4 fruit fly cellular contexts compared by ENCODE assay signal in genomic region chr3R:7645909-7646609, dm6.
A peak's percentile ranks its signal among the peaks of the same experiment; 100 is the strongest.
TF ChIP-seq lines count a peak whose summit lies in the region.

No protein-coding gene starts in this region.

- TF ChIP-seq CTCF in whole organism, embryonic (GFP tag; optimal IDR thresholded peaks at IDR 0.05; lab: Kevin White, UChicago), result no peak

TF ChIP-seq in whole organism, embryonic, 481 proteins besides CTCF, POLR2A, EP300 and RAD21 (continues in another document):
- TF ChIP-seq jing (GFP tag; optimal IDR thresholded peaks at IDR 0.05; lab: Kevin White, UChicago) (no peak), klu (GFP tag; IDR thresholded peaks at IDR 0.05; lab: Robert Waterston, UW) (no peak), tio (GFP tag; optimal IDR thresholded peaks at IDR 0.05; lab: Kevin White, UChicago) (peak; percentile 10), ara (GFP tag; IDR thresholded peaks at IDR 0.05; lab: Robert Waterston, UW) (no peak), zfh1 (GFP tag; IDR thresholded peaks at IDR 0.05; lab: Robert Waterston, UW) (no peak), CG2678 (tag; optimal IDR thresholded peaks at IDR 0.05; lab: Kevin White, UChicago) (peak; percentile 63), CoRest (tag; optimal IDR thresholded peaks at IDR 0.05; lab: Kevin White, UChicago) (peak; percentile 37), z (GFP tag; IDR thresholded peaks at IDR 0.05; lab: Robert Waterston, UW) (no peak), CG6654 (GFP tag; optimal IDR thresholded peaks at IDR 0.05; lab: Kevin White, UChicago) (no peak), Blimp-1 (GFP tag; optimal IDR thresholded peaks at IDR 0.05; lab: Kevin White, UChicago) (peak; percentile 50), Asciz (GFP tag; optimal IDR thresholded peaks at IDR 0.05; lab: Kevin White, UChicago) (no peak), CG17829 (tag; optimal IDR thresholded peaks at IDR 0.05; lab: Kevin White, UChicago) (peak; percentile 57), CG15479 (GFP tag; optimal IDR thresholded peaks at IDR 0.05; lab: Kevin White, UChicago) (no peak), CG6254 (GFP tag; optimal IDR thresholded peaks at IDR 0.05; lab: Kevin White, UChicago) (peak; percentile 8), CG33557 (GFP tag; optimal IDR thresholded peaks at IDR 0.05; lab: Kevin White, UChicago) (peak; percentile 35), Dll (GFP tag; IDR thresholded peaks at IDR 0.05; lab: Robert Waterston, UW; ENCODE audit: partially characterized antibody) (no peak), Elba2 (GFP tag; optimal IDR thresholded peaks at IDR 0.05; lab: Kevin White, UChicago) (no peak), CG33213 (GFP tag; optimal IDR thresholded peaks at IDR 0.05; lab: Kevin White, UChicago) (no peak), fd64A (GFP tag; optimal IDR thresholded peaks at IDR 0.05; lab: Kevin White, UChicago) (no peak), Sox102F (GFP tag; optimal IDR thresholded peaks at IDR 0.05; lab: Kevin White, UChicago) (no peak), CG7556 (GFP tag; optimal IDR thresholded peaks at IDR 0.05; lab: Kevin White, UChicago) (peak; percentile 60), NfI (GFP tag; optimal IDR thresholded peaks at IDR 0.05; lab: Kevin White, UChicago) (no peak), eyg (GFP tag; optimal IDR thresholded peaks at IDR 0.05; lab: Kevin White, UChicago) (no peak)

TF ChIP-seq in whole organism, prepupa, 60 proteins besides CTCF, POLR2A, EP300 and RAD21 (continues in another document):
- no peak for TF ChIP-seq fd85E (GFP tag; optimal IDR thresholded peaks at IDR 0.05; lab: Kevin White, UChicago)
- peak; percentile 13 for TF ChIP-seq Smox (GFP tag; optimal IDR thresholded peaks at IDR 0.05; lab: Kevin White, UChicago)
- peak; percentile 18 for TF ChIP-seq CG6792 (GFP tag; optimal IDR thresholded peaks at IDR 0.05; lab: Kevin White, UChicago)
- TF ChIP-seq lz (GFP tag; optimal IDR thresholded peaks at IDR 0.05; lab: Kevin White, UChicago), result peak; percentile 1
- peak; percentile 43 for TF ChIP-seq pdm3 (GFP tag; optimal IDR thresholded peaks at IDR 0.05; lab: Kevin White, UChicago)
- TF ChIP-seq Ets96B (tag; optimal IDR thresholded peaks at IDR 0.05; lab: Kevin White, UChicago), result peak; percentile 71
- TF ChIP-seq CG16779 (tag; optimal IDR thresholded peaks at IDR 0.05; lab: Kevin White, UChicago), result peak; percentile 44
- TF ChIP-seq Sox102F (GFP tag; optimal IDR thresholded peaks at IDR 0.05; lab: Kevin White, UChicago), result no peak
- TF ChIP-seq CG4318 (GFP tag; optimal IDR thresholded peaks at IDR 0.05; lab: Kevin White, UChicago), result peak; percentile 11
- peak; percentile 12 for TF ChIP-seq topi (GFP tag; optimal IDR thresholded peaks at IDR 0.05; lab: Kevin White, UChicago)
- peak; percentile 15 for TF ChIP-seq Sox14 (GFP tag; optimal IDR thresholded peaks at IDR 0.05; lab: Kevin White, UChicago)
- TF ChIP-seq CG8632 (GFP tag; optimal IDR thresholded peaks at IDR 0.05; lab: Kevin White, UChicago), result peak; percentile 21
- peak; percentile 55 for TF ChIP-seq CG3919 (GFP tag; optimal IDR thresholded peaks at IDR 0.05; lab: Kevin White, UChicago)
- TF ChIP-seq fd59A (GFP tag; optimal IDR thresholded peaks at IDR 0.05; lab: Kevin White, UChicago), result peak; percentile 39
- peak; percentile 59 for TF ChIP-seq CG32006 (GFP tag; optimal IDR thresholded peaks at IDR 0.05; lab: Kevin White, UChicago)
- peak; percentile 65 for TF ChIP-seq CG10631 (GFP tag; optimal IDR thresholded peaks at IDR 0.05; lab: Kevin White, UChicago)
- no peak for TF ChIP-seq Met (GFP tag; optimal IDR thresholded peaks at IDR 0.05; lab: Kevin White, UChicago)
- TF ChIP-seq spab (GFP tag; optimal IDR thresholded peaks at IDR 0.05; lab: Kevin White, UChicago), result peak; percentile 69
- peak in 1 of 2 experiments; percentile 57 for TF ChIP-seq ss (GFP tag; optimal IDR thresholded peaks at IDR 0.05; lab: Kevin White, UChicago)
- peak; percentile 27 for TF ChIP-seq CG11762 (GFP tag; optimal IDR thresholded peaks at IDR 0.05; lab: Kevin White, UChicago; ENCODE audit: insufficient read depth)
- TF ChIP-seq CG8319 (GFP tag; optimal IDR thresholded peaks at IDR 0.05; lab: Kevin White, UChicago), result peak; percentile 19
- TF ChIP-seq OdsH (GFP tag; optimal IDR thresholded peaks at IDR 0.05; lab: Kevin White, UChicago), result peak; percentile 31
- peak; percentile 85 for TF ChIP-seq Eip78C (GFP tag; lab: Kevin White, UChicago)
- peak; percentile 48 for TF ChIP-seq Hr4 (GFP tag; optimal IDR thresholded peaks at IDR 0.05; lab: Kevin White, UChicago)

TF ChIP-seq in whole organism, pupa, 21 proteins besides CTCF, POLR2A, EP300 and RAD21:
- peak; percentile 71 for TF ChIP-seq CG8301 (tag; optimal IDR thresholded peaks at IDR 0.05; lab: Kevin White, UChicago)
- peak; percentile 0 for TF ChIP-seq CG13204 (GFP tag; optimal IDR thresholded peaks at IDR 0.05; lab: Kevin White, UChicago)
- no peak for TF ChIP-seq rn (GFP tag; IDR thresholded peaks at IDR 0.05; lab: Robert Waterston, UW)
- TF ChIP-seq CG15710 (tag; optimal IDR thresholded peaks at IDR 0.05; lab: Kevin White, UChicago), result peak; percentile 55
- no peak for TF ChIP-seq CG10348 (GFP tag; IDR thresholded peaks at IDR 0.05; lab: Robert Waterston, UW)
- TF ChIP-seq Pif1B (GFP tag; optimal IDR thresholded peaks at IDR 0.05; lab: Kevin White, UChicago), result no peak
- peak; percentile 23 for TF ChIP-seq Pif1A (GFP tag; optimal IDR thresholded peaks at IDR 0.05; lab: Kevin White, UChicago)
- no peak for TF ChIP-seq gl (tag; optimal IDR thresholded peaks at IDR 0.05; lab: Kevin White, UChicago)
- TF ChIP-seq Snoo (tag; optimal IDR thresholded peaks at IDR 0.05; lab: Kevin White, UChicago), result no peak
- peak; percentile 74 for TF ChIP-seq CG9948 (tag; optimal IDR thresholded peaks at IDR 0.05; lab: Kevin White, UChicago)
- no peak for TF ChIP-seq CG4496 (GFP tag; IDR thresholded peaks at IDR 0.05; lab: Robert Waterston, UW)
- no peak for TF ChIP-seq D1 (tag; optimal IDR thresholded peaks at IDR 0.05; lab: Kevin White, UChicago)
- peak; percentile 49 for TF ChIP-seq CG34367 (tag; optimal IDR thresholded peaks at IDR 0.05; lab: Kevin White, UChicago)
- peak; percentile 64 for TF ChIP-seq CG17806 (tag; optimal IDR thresholded peaks at IDR 0.05; lab: Kevin White, UChicago)
- TF ChIP-seq CG12605 (GFP tag; IDR thresholded peaks at IDR 0.05; lab: Robert Waterston, UW), result peak; percentile 11; the same call in 1 of the 2 replicates
- peak; percentile 73 for TF ChIP-seq CG14655 (GFP tag; optimal IDR thresholded peaks at IDR 0.05; lab: Kevin White, UChicago)
- TF ChIP-seq CG8159 (tag; optimal IDR thresholded peaks at IDR 0.05; lab: Kevin White, UChicago), result peak; percentile 80
- no peak for TF ChIP-seq CG32121 (GFP tag; IDR thresholded peaks at IDR 0.05; lab: Robert Waterston, UW)
- TF ChIP-seq Ets98B (GFP tag; IDR thresholded peaks at IDR 0.05; lab: Robert Waterston, UW), result no peak
- no peak for TF ChIP-seq fd96Ca (GFP tag; IDR thresholded peaks at IDR 0.05; lab: Robert Waterston, UW)
- TF ChIP-seq EcR (GFP tag; optimal IDR thresholded peaks at IDR 0.05; lab: Kevin White, UChicago), result no peak

TF ChIP-seq in whole organism, wandering third instar larva, 38 proteins besides CTCF, POLR2A, EP300 and RAD21:
- TF ChIP-seq Dif (GFP tag; optimal IDR thresholded peaks at IDR 0.05; lab: Kevin White, UChicago; ENCODE audit: partially characterized antibody) (no peak), Vsx2 (GFP tag; optimal IDR thresholded peaks at IDR 0.05; lab: Kevin White, UChicago; ENCODE audit: partially characterized antibody) (peak; percentile 61), fru (GFP tag; optimal IDR thresholded peaks at IDR 0.05; lab: Kevin White, UChicago) (peak; percentile 1)

Comparison
In these comparisons a context has a peak if more than half of its experiments do, and no peak if none do; other contexts are left out.
1. Of the 7 proteins assayed by ChIP-seq in both whole organism, embryonic and whole organism, prepupa: peak only in whole organism, embryonic: Blimp-1; only in whole organism, prepupa: CG16779 and Hr39; in both: none; in neither: 4.